Worm (Caenorhabditis elegans) whole organism, midembryonic: ENCODE measurements around the gene T05G5.5.

Source experiments
- T22C8.4 ChIP-seq: fragments of 200-800 bp; sonication (Bioruptor generic); IDR thresholded peaks from 2 replicates; pipeline ENCODE4 v1.3.6; 2022; ENCODE audit warnings: missing genetic modification characterization, missing compliant biosample characterization
- cog-1 ChIP-seq: sonication (generic microtip); optimal IDR thresholded peaks from 2 replicates; lab custom pipeline; 2016; ENCODE audit warnings: missing genetic modification characterization, missing compliant biosample characterization
- flt-1 ChIP-seq: fragments of 200-800 bp; sonication (Bioruptor generic); IDR thresholded peaks from 2 replicates; pipeline ENCODE4 v1.3.6; 2022; ENCODE audit warnings: missing genetic modification characterization, missing compliant biosample characterization
- klf-2 ChIP-seq: fragments of 200-800 bp; sonication (Bioruptor generic); conservative IDR thresholded peaks from 2 replicates; pipeline ENCODE4 v1.3.6; 2022; ENCODE audit warnings: missing genetic modification reagents, missing genetic modification characterization, missing compliant biosample characterization
- med-1 ChIP-seq: sonication (generic microtip); optimal IDR thresholded peaks from 2 replicates; lab custom pipeline; 2017; ENCODE audit warnings: missing genetic modification characterization, mild to moderate bottlenecking, missing compliant biosample characterization, antibody characterized with exemption, missing genetic modification reagents; ENCODE audit not compliant: insufficient read depth
- ref-1 ChIP-seq: fragments of 200-800 bp; sonication (Bioruptor generic); conservative IDR thresholded peaks from 2 replicates; pipeline ENCODE4 v1.3.6; 2022; ENCODE audit warnings: missing genetic modification reagents, missing genetic modification characterization, missing compliant biosample characterization
- tab-1 ChIP-seq: fragments of 200-800 bp; sonication (Bioruptor generic); IDR thresholded peaks from 2 replicates; pipeline ENCODE4 v1.3.6; 2022; ENCODE audit warnings: missing genetic modification characterization, missing compliant biosample characterization
- ztf-23 ChIP-seq: fragments of 200-800 bp; sonication (Bioruptor generic); IDR thresholded peaks from 2 replicates; pipeline ENCODE4 v1.3.6; 2022; ENCODE audit warnings: missing genetic modification reagents, missing genetic modification characterization, missing compliant biosample characterization
- ztf-29 ChIP-seq: fragments of 200-800 bp; sonication (Bioruptor generic); IDR thresholded peaks from 2 replicates; pipeline ENCODE4 v1.3.6; 2022; ENCODE audit warnings: missing genetic modification reagents, missing genetic modification characterization, missing compliant biosample characterization

Gene T05G5.5

DNA sequence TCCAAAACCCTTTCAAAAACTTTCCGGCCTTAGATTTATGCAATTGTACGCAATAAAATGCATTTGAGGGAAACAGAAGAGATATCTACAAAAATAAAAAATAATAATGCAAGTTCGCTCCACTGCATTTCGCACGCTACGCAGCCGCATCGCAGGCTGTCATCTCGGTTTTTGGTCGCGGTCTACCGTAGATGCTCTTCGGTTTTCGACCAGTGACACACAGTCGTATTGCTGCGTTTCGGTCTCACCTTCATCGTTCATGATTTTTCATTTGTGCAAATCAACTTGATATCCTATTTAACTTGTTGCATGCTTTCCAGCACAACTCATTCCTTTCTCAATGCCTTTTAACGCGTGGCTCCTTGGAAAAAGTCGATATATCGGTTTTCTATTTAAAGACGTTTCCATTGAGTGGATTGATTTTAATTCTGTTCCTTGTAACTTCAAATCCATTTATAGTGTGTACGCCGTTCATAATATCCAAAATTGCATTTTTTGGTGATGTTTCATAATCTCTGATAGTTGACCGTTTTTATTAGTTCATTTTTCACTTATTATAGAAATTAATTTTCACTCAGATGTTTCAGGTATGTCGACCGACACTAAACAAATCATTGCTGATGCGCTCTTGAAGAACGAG is 29.6 kb upstream of the T05G5.5 start, which contains the start of gene vha-1:
vha-1 (plus strand) TSS at position 590 of the 640 bp plus-strand sequence.
- no peak for TF ChIP-seq klf-2 (GFP tag; lab: Robert Waterston, UW)
- no peak for TF ChIP-seq tab-1 (GFP tag; lab: Robert Waterston, UW)
- TF ChIP-seq cog-1 (tag; lab: Kevin White, UChicago): peak; percentile 53
- no peak for TF ChIP-seq med-1 (GFP tag; lab: Kevin White, UChicago)
- TF ChIP-seq ref-1 (GFP tag; lab: Robert Waterston, UW): no peak
- no peak for TF ChIP-seq ztf-29
- no peak for TF ChIP-seq T22C8.4 (GFP tag; lab: Robert Waterston, UW)
- 0 out of 2 replicates have a peak, but pooled peaks have one; percentile 53 for TF ChIP-seq ztf-23
- TF ChIP-seq flt-1 (GFP tag; lab: Robert Waterston, UW): no peak; the same call in 1 of the 2 replicates

DNA sequence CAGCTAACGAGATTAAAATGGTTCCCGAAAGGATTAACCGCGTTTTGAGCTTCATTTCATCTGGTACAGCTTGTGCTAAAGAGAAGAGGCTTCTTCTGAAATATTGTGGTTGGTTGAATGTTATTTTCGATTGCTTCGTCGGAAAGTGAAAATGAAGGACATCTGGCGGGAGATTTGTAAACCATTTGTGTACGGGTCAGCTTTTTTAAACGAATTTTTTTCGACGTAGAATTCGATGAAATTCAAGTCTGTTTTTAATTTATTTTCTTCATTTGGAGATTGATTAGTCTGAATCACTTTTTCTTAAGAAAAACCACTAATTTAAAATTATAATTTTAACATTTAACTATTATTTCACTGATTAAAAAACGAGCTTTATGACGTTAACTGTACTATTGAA is 29.0 kb upstream of the T05G5.5 start, which contains the start of gene sqv-3:
sqv-3 (minus strand) TSS at position 101 of the 400 bp plus-strand sequence.
- TF ChIP-seq ztf-23 (no peak), med-1 (GFP tag; lab: Kevin White, UChicago) (no peak), flt-1 (GFP tag; lab: Robert Waterston, UW) (no peak), ztf-29 (no peak), cog-1 (tag; lab: Kevin White, UChicago) (no peak), tab-1 (GFP tag; lab: Robert Waterston, UW) (no peak), ref-1 (GFP tag; lab: Robert Waterston, UW) (no peak), klf-2 (GFP tag; lab: Robert Waterston, UW) (no peak), T22C8.4 (GFP tag; lab: Robert Waterston, UW) (no peak)

DNA sequence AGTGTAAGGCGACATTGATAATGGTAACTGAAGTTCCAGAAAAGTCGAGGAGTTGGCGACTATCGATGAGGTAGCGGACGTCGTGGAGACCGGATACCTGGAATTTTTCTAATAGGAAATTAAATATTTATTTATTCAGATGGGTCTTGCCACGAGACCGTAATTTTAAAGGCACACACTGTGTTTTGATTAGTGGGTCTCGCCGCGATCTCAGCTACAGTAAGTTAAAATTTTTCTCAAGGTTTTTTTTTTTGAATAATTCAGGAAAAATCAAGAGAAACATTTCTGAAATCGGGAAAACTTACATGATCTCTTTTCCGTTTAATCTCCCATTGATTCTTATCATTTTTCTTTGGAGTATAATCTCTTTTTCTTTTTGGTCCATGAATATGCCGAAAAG is 27.8 kb upstream of the T05G5.5 start:
- no peak for TF ChIP-seq flt-1 (GFP tag; lab: Robert Waterston, UW)
- TF ChIP-seq ztf-29: no peak
- TF ChIP-seq ztf-23: no peak
- TF ChIP-seq klf-2 (GFP tag; lab: Robert Waterston, UW): no peak
- no peak for TF ChIP-seq T22C8.4 (GFP tag; lab: Robert Waterston, UW)
- TF ChIP-seq tab-1 (GFP tag; lab: Robert Waterston, UW): no peak
- TF ChIP-seq med-1 (GFP tag; lab: Kevin White, UChicago): no peak
- no peak for TF ChIP-seq cog-1 (tag; lab: Kevin White, UChicago)
- no peak for TF ChIP-seq ref-1 (GFP tag; lab: Robert Waterston, UW)

DNA sequence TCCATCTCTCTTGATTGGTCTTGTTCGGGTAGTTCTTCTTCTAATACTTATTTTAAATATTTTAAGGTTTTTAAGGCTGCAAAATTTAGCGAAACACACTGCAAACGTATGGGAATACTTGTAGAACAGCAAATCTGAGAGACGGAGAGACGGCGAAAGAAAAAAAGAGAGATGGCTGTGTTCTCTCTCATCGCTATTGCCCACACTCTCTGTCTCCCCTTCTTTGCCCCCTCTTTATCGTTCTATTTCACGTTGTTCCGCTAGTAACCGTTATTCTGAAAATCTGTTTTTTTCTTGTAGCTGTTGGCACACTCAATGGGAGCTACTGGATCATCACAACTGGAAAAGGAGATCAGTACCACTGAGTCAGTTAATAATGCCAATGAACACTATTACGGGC is 25.1 kb upstream of the T05G5.5 start, which contains the start of gene usp-46:
usp-46 (plus strand) TSS at position 301 of the 400 bp plus-strand sequence.
- TF ChIP-seq klf-2 (GFP tag; lab: Robert Waterston, UW): no peak
- TF ChIP-seq flt-1 (GFP tag; lab: Robert Waterston, UW): 0 out of 2 replicates have a peak, but pooled peaks have one; percentile 39
- no peak for TF ChIP-seq cog-1 (tag; lab: Kevin White, UChicago)

DNA sequence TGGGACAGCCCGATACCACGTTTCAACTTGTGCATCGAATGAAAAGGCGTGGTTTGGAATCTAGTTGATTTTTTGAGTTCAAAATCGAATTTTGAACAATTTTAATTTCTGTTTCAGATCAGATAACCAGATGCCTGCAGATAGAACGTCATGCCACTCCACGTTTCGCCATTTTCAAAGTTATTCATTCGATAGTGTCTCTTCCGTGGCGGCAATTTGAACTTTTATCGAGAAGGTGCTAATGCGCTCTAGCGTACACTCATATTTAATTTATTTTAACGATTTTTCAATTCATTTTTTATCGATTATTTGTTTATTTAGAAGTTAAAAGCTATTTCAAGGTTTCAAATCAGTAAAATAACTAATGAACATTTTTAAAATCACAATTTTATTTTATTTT is 24.7 kb upstream of the T05G5.5 start:
- no peak for TF ChIP-seq ztf-29
- TF ChIP-seq klf-2 (GFP tag; lab: Robert Waterston, UW): no peak
- no peak for TF ChIP-seq cog-1 (tag; lab: Kevin White, UChicago)
- TF ChIP-seq flt-1 (GFP tag; lab: Robert Waterston, UW): no peak
- no peak for TF ChIP-seq med-1 (GFP tag; lab: Kevin White, UChicago)
- no peak for TF ChIP-seq ztf-23
- TF ChIP-seq ref-1 (GFP tag; lab: Robert Waterston, UW): no peak
- TF ChIP-seq tab-1 (GFP tag; lab: Robert Waterston, UW): no peak
- no peak for TF ChIP-seq T22C8.4 (GFP tag; lab: Robert Waterston, UW)

DNA sequence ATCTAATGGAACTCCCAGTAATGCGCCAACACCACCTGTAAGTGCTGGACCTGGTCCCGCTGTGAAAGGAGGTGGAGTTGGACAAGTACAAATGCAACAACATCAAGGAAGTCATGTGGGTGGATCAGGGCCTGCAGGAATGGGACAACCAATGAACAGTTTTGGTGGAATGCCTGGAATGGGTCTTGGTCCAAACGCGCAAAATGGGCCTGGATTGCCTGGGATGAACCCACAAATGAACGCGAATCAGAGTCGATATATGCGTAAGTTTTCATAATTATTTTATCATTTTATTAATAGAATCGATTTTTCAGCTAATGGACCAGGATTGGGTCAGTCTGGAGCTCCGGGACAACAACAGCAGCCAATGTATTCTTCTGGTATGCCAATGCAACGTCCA is 21.2 kb upstream of the T05G5.5 start:
- no peak for TF ChIP-seq tab-1 (GFP tag; lab: Robert Waterston, UW)
- TF ChIP-seq cog-1 (tag; lab: Kevin White, UChicago): no peak
- no peak for TF ChIP-seq ztf-29
- no peak for TF ChIP-seq flt-1 (GFP tag; lab: Robert Waterston, UW)

DNA sequence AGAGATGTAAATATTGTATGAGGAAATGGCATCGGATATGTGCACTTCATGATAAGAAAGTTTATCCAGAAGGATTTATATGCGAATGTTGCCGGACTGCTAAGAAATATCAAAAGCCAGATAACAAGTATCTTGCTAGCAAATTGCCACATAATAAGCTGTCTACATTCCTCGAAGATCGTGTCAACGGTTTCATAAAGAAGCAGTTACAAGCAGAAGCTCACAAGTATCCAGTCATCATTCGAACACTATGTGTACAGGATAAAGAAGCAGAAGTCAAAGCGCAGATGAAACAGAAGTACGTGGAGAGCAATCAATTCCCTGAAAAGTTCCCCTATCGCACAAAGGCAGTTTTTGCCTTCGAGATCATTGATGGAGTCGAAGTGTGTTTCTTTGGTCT is 19.4 kb upstream of the T05G5.5 start:
- TF ChIP-seq flt-1 (GFP tag; lab: Robert Waterston, UW) (no peak), tab-1 (GFP tag; lab: Robert Waterston, UW) (no peak), ztf-23 (no peak), med-1 (GFP tag; lab: Kevin White, UChicago) (no peak), cog-1 (tag; lab: Kevin White, UChicago) (no peak), T22C8.4 (GFP tag; lab: Robert Waterston, UW) (no peak)

DNA sequence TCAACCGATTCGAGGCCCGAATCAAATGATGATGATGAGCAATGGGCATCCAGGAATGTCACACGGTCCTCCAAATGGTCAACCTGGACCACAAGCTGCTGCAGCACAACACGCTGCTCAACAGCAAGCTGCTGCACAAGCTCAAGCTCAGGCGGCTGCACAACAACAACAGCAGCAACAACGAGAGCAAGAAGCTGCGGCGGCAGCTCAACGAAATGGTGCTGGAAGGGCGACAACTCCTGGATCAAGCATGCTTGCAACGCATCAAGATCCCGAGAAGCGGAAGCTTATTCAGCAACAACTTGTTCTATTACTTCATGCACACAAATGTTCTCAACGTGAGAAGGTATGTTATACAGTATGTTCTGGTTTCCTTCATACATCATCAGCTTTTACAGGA is 16.8 kb upstream of the T05G5.5 start:
- TF ChIP-seq flt-1 (GFP tag; lab: Robert Waterston, UW) (0 out of 2 replicates have a peak, but pooled peaks have one; percentile 50), ref-1 (GFP tag; lab: Robert Waterston, UW) (no peak)

DNA sequence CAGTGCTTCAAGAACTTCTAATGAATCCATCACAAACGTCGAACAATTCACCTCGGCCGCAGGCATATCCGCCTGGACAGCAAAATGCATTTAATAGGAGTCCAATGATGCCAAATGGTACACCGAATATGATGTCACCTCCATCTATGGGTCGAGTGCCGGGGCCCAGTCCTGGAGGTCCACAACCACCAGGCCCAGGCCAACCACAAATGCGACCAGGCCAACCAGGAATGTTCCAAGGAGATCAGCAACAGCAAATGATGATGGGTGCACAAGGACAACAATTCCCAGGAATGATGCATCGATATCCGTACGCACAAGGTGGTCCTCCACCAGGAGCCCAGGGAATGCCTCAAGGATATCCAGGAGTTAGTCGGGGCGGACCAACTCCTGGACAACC is 15.9 kb upstream of the T05G5.5 start:
- TF ChIP-seq med-1 (GFP tag; lab: Kevin White, UChicago) (no peak), flt-1 (GFP tag; lab: Robert Waterston, UW) (0 out of 2 replicates have a peak, but pooled peaks have one; percentile 59), ztf-29 (no peak), ztf-23 (no peak), klf-2 (GFP tag; lab: Robert Waterston, UW) (no peak), tab-1 (GFP tag; lab: Robert Waterston, UW) (no peak), T22C8.4 (GFP tag; lab: Robert Waterston, UW) (no peak)

DNA sequence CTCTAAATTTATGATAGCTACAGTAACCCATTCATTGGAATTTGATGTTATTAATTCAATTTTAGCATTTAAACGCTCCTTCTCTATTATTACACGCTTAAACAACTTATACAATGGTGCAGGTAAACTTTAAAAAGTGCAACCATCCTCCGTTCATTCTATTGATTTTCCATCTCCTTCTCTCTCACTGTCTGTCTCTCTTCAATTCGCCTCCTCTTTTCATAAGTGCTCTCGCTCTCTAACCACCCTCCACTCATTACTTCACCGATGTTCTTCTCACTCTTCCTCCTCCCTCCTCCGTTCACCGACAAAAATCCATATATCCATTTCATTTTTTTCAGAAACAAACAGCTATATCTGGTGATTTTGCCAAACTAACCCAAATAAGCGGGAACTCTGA is 14.9 kb upstream of the T05G5.5 start, which contains the start of gene cbp-1:
cbp-1 (plus strand) TSS at position 335 of the 400 bp plus-strand sequence.
- TF ChIP-seq T22C8.4 (GFP tag; lab: Robert Waterston, UW) (peak; percentile 88), cog-1 (tag; lab: Kevin White, UChicago) (no peak), flt-1 (GFP tag; lab: Robert Waterston, UW) (no peak), tab-1 (GFP tag; lab: Robert Waterston, UW) (no peak), ztf-29 (no peak), ztf-23 (peak; percentile 16; the same call in 1 of the 2 replicates)
